Worm (Caenorhabditis elegans) whole organism, early embryonic: Measurements from ENCODE around the gene Y73C8C.10.

Experiments
- B0310.2 ChIP-seq: sonication (generic microtip); optimal IDR thresholded peaks from 2 replicates; lab custom pipeline; 2016; ENCODE audit warnings: mild to moderate bottlenecking, missing genetic modification characterization, missing compliant biosample characterization
- F13C5.2 ChIP-seq: sonication (generic microtip); optimal IDR thresholded peaks from 2 replicates; lab custom pipeline; 2017; ENCODE audit warnings: mild to moderate bottlenecking, missing genetic modification characterization, inconsistent platforms, missing compliant biosample characterization
- aly-1 ChIP-seq: sonication (generic microtip); optimal IDR thresholded peaks from 2 replicates; lab custom pipeline; 2016; ENCODE audit warnings: missing genetic modification characterization, missing compliant biosample characterization
- ama-1 ChIP-seq: fragments of 150-350 bp; optimal IDR thresholded peaks from 2 replicates; lab custom pipeline; 2014
- ceh-13 ChIP-seq: fragments of 200-800 bp; sonication (Bioruptor generic); optimal IDR thresholded peaks from 2 replicates; lab custom pipeline; 2018; ENCODE audit warnings: mild to moderate bottlenecking, missing genetic modification characterization, missing compliant biosample characterization
- ceh-36 ChIP-seq: sonication (generic microtip); optimal IDR thresholded peaks from 2 replicates; lab custom pipeline; 2016; ENCODE audit warnings: missing genetic modification characterization, inconsistent platforms, missing compliant biosample characterization
- ets-7 ChIP-seq: sonication (generic microtip); optimal IDR thresholded peaks from 2 replicates; lab custom pipeline; 2016; ENCODE audit warnings: missing genotype, missing genetic modification characterization, missing compliant biosample characterization
- flt-1 ChIP-seq: fragments of 200-800 bp; sonication (Bioruptor generic); IDR thresholded peaks from 2 replicates; pipeline ENCODE4 v1.3.6; 2022; ENCODE audit warnings: missing genetic modification characterization, missing compliant biosample characterization
- hmbx-1 ChIP-seq: sonication (generic microtip); optimal IDR thresholded peaks from 2 replicates; lab custom pipeline; 2016; ENCODE audit warnings: mild to moderate bottlenecking, missing genetic modification characterization, missing compliant biosample characterization
- hmg-4 ChIP-seq: fragments of 200-800 bp; sonication (Bioruptor generic); optimal IDR thresholded peaks from 2 replicates; lab custom pipeline; 2018; ENCODE audit warnings: mild to moderate bottlenecking, missing genetic modification characterization, missing compliant biosample characterization
- hnd-1 ChIP-seq: sonication (generic microtip); optimal IDR thresholded peaks from 2 replicates; lab custom pipeline; 2016; ENCODE audit warnings: missing genetic modification characterization, missing compliant biosample characterization
- pes-1 ChIP-seq: fragments of 200-800 bp; sonication (Bioruptor generic); IDR thresholded peaks from 2 replicates; pipeline ENCODE4 v1.3.6; 2022; ENCODE audit warnings: missing genetic modification reagents, missing genetic modification characterization, missing compliant biosample characterization
- scrt-1 ChIP-seq: fragments of 200-800 bp; sonication (Bioruptor generic); IDR thresholded peaks from 2 replicates; pipeline ENCODE4 v1.3.6; 2022; ENCODE audit warnings: missing genetic modification characterization, missing compliant biosample characterization
- sea-1 ChIP-seq: fragments of 200-800 bp; sonication (Bioruptor generic); conservative IDR thresholded peaks from 2 replicates; pipeline ENCODE4 v1.3.6; 2022; ENCODE audit warnings: missing genetic modification characterization, missing compliant biosample characterization
- tbx-11 ChIP-seq: fragments of 200-800 bp; sonication (Bioruptor generic); IDR thresholded peaks from 2 replicates; pipeline ENCODE4 v1.3.6; 2022; ENCODE audit warnings: missing genetic modification characterization, missing compliant biosample characterization
- tbx-37 ChIP-seq: fragments of 200-800 bp; sonication (Bioruptor generic); conservative IDR thresholded peaks from 2 replicates; pipeline ENCODE4 v1.3.6; 2022; ENCODE audit warnings: missing genetic modification reagents, missing genetic modification characterization, missing compliant biosample characterization
- tra-4 ChIP-seq: sonication (generic microtip); optimal IDR thresholded peaks from 2 replicates; lab custom pipeline; 2017; ENCODE audit warnings: missing genetic modification characterization, missing compliant biosample characterization

The Y73C8C.10 gene

ce11 chrV:3121743-3122142 is 5.8 kb downstream of the Y73C8C.10 start, which contains the start of gene srt-56:
srt-56 (minus strand) TSS chrV:3121843.
- TF ChIP-seq tbx-37 (no peak), hmbx-1 (tag; lab: Kevin White, UChicago) (no peak), ama-1 (no peak), pes-1 (GFP tag; lab: Robert Waterston, UW) (no peak)

DNA sequence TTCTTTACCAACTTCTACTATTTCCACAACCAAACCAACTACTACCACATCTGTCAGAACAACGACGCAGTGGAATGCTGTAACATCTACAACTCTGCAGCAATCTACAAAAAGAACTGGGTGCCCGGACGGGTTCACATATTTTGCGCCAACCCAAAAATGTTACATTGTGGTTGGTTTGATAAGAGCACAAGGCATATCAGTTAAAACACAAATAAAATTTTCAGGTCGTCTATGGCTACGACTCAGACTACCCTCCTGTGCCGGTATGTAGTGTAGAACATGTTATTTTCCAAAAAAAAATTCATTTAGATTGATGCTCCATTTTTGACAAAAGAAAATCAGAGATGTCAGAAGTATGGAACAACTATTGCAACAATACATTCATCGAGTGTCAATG is 8.4 kb downstream of the Y73C8C.10 start:
- TF ChIP-seq ceh-36 (tag; lab: Kevin White, UChicago) = no peak
- TF ChIP-seq ama-1 = no peak
- no peak for TF ChIP-seq tbx-37
- TF ChIP-seq hnd-1 = no peak
- TF ChIP-seq scrt-1 (GFP tag; lab: Robert Waterston, UW) = no peak
- no peak for TF ChIP-seq pes-1 (GFP tag; lab: Robert Waterston, UW)
- no peak for TF ChIP-seq ceh-13
- TF ChIP-seq hmbx-1 (tag; lab: Kevin White, UChicago) = no peak
- TF ChIP-seq tbx-11 (GFP tag; lab: Robert Waterston, UW) = no peak
- TF ChIP-seq B0310.2 (tag; lab: Kevin White, UChicago) = no peak
- no peak for TF ChIP-seq flt-1 (GFP tag; lab: Robert Waterston, UW)
- TF ChIP-seq hmg-4 (GFP tag; lab: Kevin White, UChicago) = no peak
- TF ChIP-seq tra-4 = no peak
- no peak for TF ChIP-seq aly-1 (tag; lab: Kevin White, UChicago)
- no peak for TF ChIP-seq F13C5.2 (tag; lab: Kevin White, UChicago)
- TF ChIP-seq ets-7 = no peak
- TF ChIP-seq sea-1 (GFP tag; lab: Robert Waterston, UW) = no peak

- no peak for TF ChIP-seq hmg-4 (GFP tag; lab: Kevin White, UChicago)
- no peak for TF ChIP-seq pes-1 (GFP tag; lab: Robert Waterston, UW)
- no peak for TF ChIP-seq hmbx-1 (tag; lab: Kevin White, UChicago)
- no peak for TF ChIP-seq ets-7
- TF ChIP-seq F13C5.2 (tag; lab: Kevin White, UChicago) = no peak
- TF ChIP-seq ceh-36 (tag; lab: Kevin White, UChicago) = no peak
- TF ChIP-seq tbx-11 (GFP tag; lab: Robert Waterston, UW) = no peak
- TF ChIP-seq sea-1 (GFP tag; lab: Robert Waterston, UW) = no peak
- no peak for TF ChIP-seq ama-1
These were observed 9.4 kb downstream of the Y73C8C.10 start, which contains the start of gene clec-210 for ce11 chrV:3118167-3118566. clec-210 (plus strand) TSS chrV:3118377.

- TF ChIP-seq hmbx-1 (tag; lab: Kevin White, UChicago) = no peak
- no peak for TF ChIP-seq B0310.2 (tag; lab: Kevin White, UChicago)
- TF ChIP-seq flt-1 (GFP tag; lab: Robert Waterston, UW) = no peak
- TF ChIP-seq ets-7 = no peak
- TF ChIP-seq ama-1 = no peak
- TF ChIP-seq F13C5.2 (tag; lab: Kevin White, UChicago) = no peak
- no peak for TF ChIP-seq ceh-13
- no peak for TF ChIP-seq sea-1 (GFP tag; lab: Robert Waterston, UW)
- no peak for TF ChIP-seq aly-1 (tag; lab: Kevin White, UChicago)
- no peak for TF ChIP-seq tra-4
- no peak for TF ChIP-seq hmg-4 (GFP tag; lab: Kevin White, UChicago)
- TF ChIP-seq tbx-11 (GFP tag; lab: Robert Waterston, UW) = no peak
- TF ChIP-seq tbx-37 = no peak
- no peak for TF ChIP-seq pes-1 (GFP tag; lab: Robert Waterston, UW)
These were observed 12.6 kb downstream of the Y73C8C.10 start, which contains the start of gene Y73C8C.3 for ce11 chrV:3114973-3115372. Y73C8C.3 (plus strand) TSS chrV:3115273.

DNA sequence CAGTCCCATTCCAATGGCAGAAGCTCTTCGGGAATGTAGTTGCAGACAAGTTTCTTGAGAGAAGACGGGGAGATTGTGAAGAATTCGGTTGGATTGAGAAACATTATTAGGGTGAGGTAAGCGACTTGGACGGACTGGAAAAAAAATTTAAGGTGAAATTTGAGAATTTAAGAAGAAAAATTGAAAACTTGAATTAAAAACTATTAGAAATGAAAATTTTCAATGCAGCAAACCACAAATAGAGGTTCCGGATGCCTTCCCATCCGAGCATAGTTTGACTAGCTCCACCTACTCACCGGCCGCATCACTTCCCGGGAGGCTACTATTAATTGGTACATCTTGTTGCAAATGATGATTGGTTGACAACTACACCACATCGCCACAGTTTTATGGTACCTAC is 13.8 kb downstream of the Y73C8C.10 start, which contains the start of gene Y73C8C.8:
Y73C8C.8 (minus strand) TSS at position 101 of the 400 bp plus-strand sequence.
- no peak for TF ChIP-seq ceh-13
- TF ChIP-seq B0310.2 (tag; lab: Kevin White, UChicago) = no peak
- TF ChIP-seq F13C5.2 (tag; lab: Kevin White, UChicago) = no peak
- TF ChIP-seq ama-1 = no peak
- TF ChIP-seq tbx-11 (GFP tag; lab: Robert Waterston, UW) = no peak
- TF ChIP-seq aly-1 (tag; lab: Kevin White, UChicago) = no peak
- no peak for TF ChIP-seq hnd-1
- TF ChIP-seq hmbx-1 (tag; lab: Kevin White, UChicago) = no peak
- TF ChIP-seq pes-1 (GFP tag; lab: Robert Waterston, UW) = no peak
- no peak for TF ChIP-seq hmg-4 (GFP tag; lab: Kevin White, UChicago)

DNA sequence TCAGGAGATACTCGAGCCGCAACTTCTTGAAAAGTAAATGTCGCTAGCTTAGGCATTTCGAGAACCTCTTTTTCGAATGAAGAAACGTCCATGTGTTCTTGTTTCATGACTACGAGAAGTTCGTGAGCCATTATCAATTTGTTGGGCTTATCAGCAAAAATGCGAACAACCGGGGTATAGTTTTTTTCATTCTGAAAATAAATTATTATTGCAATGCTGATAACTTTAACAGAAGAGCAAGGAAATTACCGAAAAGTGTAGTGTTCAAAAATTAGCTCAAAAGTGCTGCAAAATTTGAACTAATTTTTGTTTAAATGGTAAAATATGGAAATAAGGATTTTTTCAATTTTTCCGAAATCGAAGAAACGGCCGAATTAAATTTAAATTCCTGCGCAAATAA is 15.4 kb downstream of the Y73C8C.10 start:
- no peak for TF ChIP-seq hmg-4 (GFP tag; lab: Kevin White, UChicago)
- no peak for TF ChIP-seq aly-1 (tag; lab: Kevin White, UChicago)
- no peak for TF ChIP-seq tbx-11 (GFP tag; lab: Robert Waterston, UW)
- no peak for TF ChIP-seq ceh-13
- TF ChIP-seq pes-1 (GFP tag; lab: Robert Waterston, UW) = no peak
- no peak for TF ChIP-seq hmbx-1 (tag; lab: Kevin White, UChicago)
- no peak for TF ChIP-seq flt-1 (GFP tag; lab: Robert Waterston, UW)

DNA sequence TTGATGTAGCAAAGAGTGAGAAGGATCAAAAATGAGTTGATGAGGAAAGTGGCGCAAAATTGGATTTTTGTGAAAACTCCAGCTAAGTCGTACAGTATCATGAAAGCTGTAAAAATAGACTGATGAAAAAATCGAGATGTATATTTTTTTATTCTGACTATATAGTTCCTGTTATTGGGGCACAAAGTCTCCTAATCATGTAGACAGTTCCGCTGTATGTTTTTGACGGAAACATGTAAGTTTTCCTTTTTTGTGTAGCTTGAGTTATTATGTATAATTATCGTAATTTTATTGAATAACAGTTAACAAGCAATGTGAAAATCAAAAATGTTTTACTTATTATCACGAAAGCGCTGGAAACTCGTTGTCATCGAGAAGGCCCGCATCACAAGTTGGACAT is 20.1 kb downstream of the Y73C8C.10 start, which contains the start of gene str-68:
str-68 (minus strand) TSS at position 101 of the 400 bp plus-strand sequence.
- no peak for TF ChIP-seq ceh-13
- no peak for TF ChIP-seq tra-4
- no peak for TF ChIP-seq hmbx-1 (tag; lab: Kevin White, UChicago)
- TF ChIP-seq ama-1 = no peak
- no peak for TF ChIP-seq hnd-1
- no peak for TF ChIP-seq scrt-1 (GFP tag; lab: Robert Waterston, UW)
- no peak for TF ChIP-seq pes-1 (GFP tag; lab: Robert Waterston, UW)
- no peak for TF ChIP-seq B0310.2 (tag; lab: Kevin White, UChicago)
- TF ChIP-seq ets-7 = no peak
- TF ChIP-seq tbx-37 = no peak
- no peak for TF ChIP-seq ceh-36 (tag; lab: Kevin White, UChicago)
- TF ChIP-seq F13C5.2 (tag; lab: Kevin White, UChicago) = no peak
- TF ChIP-seq sea-1 (GFP tag; lab: Robert Waterston, UW) = no peak

DNA sequence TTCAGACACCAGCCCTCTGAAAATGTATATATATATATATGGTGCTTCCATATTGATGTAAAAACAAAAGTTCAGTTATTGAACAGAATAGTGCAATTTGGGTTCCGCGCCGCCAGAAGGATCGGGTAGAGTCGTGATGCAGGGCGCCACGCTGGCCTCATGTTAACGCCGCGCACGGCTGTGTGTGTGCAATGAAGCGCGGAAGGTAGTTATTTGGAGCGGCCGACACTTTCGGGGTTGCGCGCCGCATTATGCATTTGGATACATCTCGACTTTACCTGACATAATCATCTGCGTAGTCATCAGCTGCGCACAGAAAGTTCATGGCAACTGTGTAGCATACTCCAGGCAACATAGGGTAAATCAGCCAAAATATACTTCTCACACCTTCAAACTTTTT is 20.8 kb downstream of the Y73C8C.10 start:
- TF ChIP-seq ceh-36 (tag; lab: Kevin White, UChicago) (no peak), ets-7 (no peak), ama-1 (no peak), tra-4 (no peak), hmg-4 (GFP tag; lab: Kevin White, UChicago) (no peak), sea-1 (GFP tag; lab: Robert Waterston, UW) (no peak)
